Worm (Caenorhabditis elegans) whole organism, L2 larva: ENCODE results near the gene K08H2.5.

ENCODE experiments used
- F13H6.1 ChIP-seq: sonication (generic microtip); optimal IDR thresholded peaks from 2 replicates; lab custom pipeline; 2016; ENCODE audit warnings: missing genetic modification characterization, missing compliant biosample characterization
- aly-2 ChIP-seq: fragments of 150-350 bp; optimal IDR thresholded peaks from 2 replicates; lab custom pipeline; 2014; ENCODE audit warnings: missing biosample characterization, missing genetic modification characterization
- nhr-11 ChIP-seq: fragments of 150-350 bp; optimal IDR thresholded peaks from 2 replicates; lab custom pipeline; 2014; ENCODE audit warnings: missing biosample characterization, missing genetic modification characterization
- nhr-12 ChIP-seq: fragments of 150-350 bp; optimal IDR thresholded peaks from 2 replicates; lab custom pipeline; 2014; ENCODE audit warnings: missing biosample characterization, missing genetic modification characterization
- nhr-25 ChIP-seq: fragments of 150-350 bp; sonication (generic microtip); optimal IDR thresholded peaks from 3 replicates; lab custom pipeline; 2014; ENCODE audit warnings: missing biosample characterization, missing genetic modification characterization
- skn-1 ChIP-seq: sonication (generic microtip); optimal IDR thresholded peaks from 2 replicates; lab custom pipeline; 2017; ENCODE audit warnings: missing biosample characterization, missing genetic modification characterization
- unc-39 ChIP-seq: fragments of 150-350 bp; optimal IDR thresholded peaks from 2 replicates; lab custom pipeline; 2014; ENCODE audit warnings: missing biosample characterization, missing genetic modification characterization

DNA sequence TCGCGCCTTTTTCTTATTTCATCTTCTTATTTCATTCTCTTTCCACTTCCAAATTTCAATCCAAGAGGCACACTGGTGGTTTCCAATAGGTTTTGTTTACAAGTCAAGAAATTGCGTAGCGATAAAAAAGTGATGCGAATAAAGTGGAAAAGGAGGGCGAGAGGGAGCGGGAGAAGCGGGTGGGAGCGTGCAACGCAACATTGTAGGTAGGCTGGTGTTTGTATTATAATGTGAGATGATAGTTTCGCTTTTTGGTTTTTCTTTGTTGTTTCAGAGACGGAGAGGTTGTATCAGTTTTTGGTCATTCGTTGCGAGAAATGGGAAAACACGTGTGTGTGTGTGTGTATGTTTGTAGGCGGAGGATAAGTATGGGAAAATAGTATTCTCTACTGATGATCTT lies 8.0 kb upstream of the K08H2.5 start:
- TF ChIP-seq unc-39 (tag; lab: Kevin White, UChicago) (no peak), nhr-25 (peak; percentile 79), skn-1 (no peak), nhr-11 (tag; lab: Kevin White, UChicago) (no peak), nhr-12 (tag; lab: Kevin White, UChicago) (no peak), F13H6.1 (peak; percentile 76), aly-2 (no peak)
